Worm (Caenorhabditis elegans): ENCODE data around the gene F35D2.1.

- no peak for TF ChIP-seq ama-1 (optimal IDR thresholded peaks at IDR 0.05)
- no peak for TF ChIP-seq sea-1 (GFP tag; conservative IDR thresholded peaks at IDR 0.05)
- TF ChIP-seq F13C5.2 (tag; optimal IDR thresholded peaks at IDR 0.05): no peak
Observed at ce11 chrII:7554716-7555247, 20.9 kb upstream of the F35D2.1 start.

Measured in whole organism, early embryonic.